Fruit fly (Drosophila melanogaster) whole organism, pupa: Measurements from ENCODE around the gene Elo68alpha.

ENCODE experiments used
- CG12605 ChIP-seq: fragments of 200-800 bp; sonication (Bioruptor generic); IDR thresholded peaks from 2 replicates; pipeline ENCODE4 v1.3.6; 2022; ENCODE audit warnings: missing biosample characterization, missing genetic modification characterization
- CG14655 ChIP-seq: fragments of 200-800 bp; sonication (Bioruptor generic); optimal IDR thresholded peaks from 3 replicates; lab custom pipeline; 2017; ENCODE audit warnings: mild to moderate bottlenecking, missing biosample characterization, missing genetic modification reagents, missing genetic modification characterization
- CG15710 ChIP-seq: fragments of 200-800 bp; sonication (Bioruptor generic); optimal IDR thresholded peaks from 2 replicates; lab custom pipeline; 2018; ENCODE audit warnings: missing biosample characterization, mild to moderate bottlenecking, missing genetic modification characterization, moderate library complexity
- CG17806 ChIP-seq: fragments of 200-800 bp; sonication (Bioruptor generic); optimal IDR thresholded peaks from 2 replicates; lab custom pipeline; 2018; ENCODE audit warnings: missing biosample characterization, mild to moderate bottlenecking, missing genetic modification characterization, moderate library complexity
- CG32121 ChIP-seq: fragments of 200-800 bp; sonication (Bioruptor generic); IDR thresholded peaks from 2 replicates; pipeline ENCODE4 v1.3.6; 2022; ENCODE audit warnings: missing biosample characterization, missing genetic modification characterization
- CG8159 ChIP-seq: fragments of 200-800 bp; sonication (Bioruptor generic); optimal IDR thresholded peaks from 3 replicates; lab custom pipeline; 2018; ENCODE audit warnings: missing biosample characterization, mild to moderate bottlenecking, missing genetic modification characterization, moderate library complexity
- CG8301 ChIP-seq: fragments of 200-800 bp; sonication (Bioruptor generic); optimal IDR thresholded peaks from 2 replicates; lab custom pipeline; 2018; ENCODE audit warnings: missing biosample characterization, mild to moderate bottlenecking, missing genetic modification characterization
- EcR ChIP-seq: fragments of 200-800 bp; sonication (Bioruptor generic); optimal IDR thresholded peaks from 3 replicates; lab custom pipeline; 2019; ENCODE audit warnings: missing biosample characterization, missing genetic modification characterization, mild to moderate bottlenecking, moderate library complexity, missing genetic modification reagents
- rn ChIP-seq: fragments of 200-800 bp; sonication (Bioruptor generic); IDR thresholded peaks from 2 replicates; pipeline ENCODE4 v1.3.6; 2022; ENCODE audit warnings: missing biosample characterization, missing genetic modification characterization

- TF ChIP-seq CG8159 (tag; lab: Kevin White, UChicago) (no peak), CG15710 (tag; lab: Kevin White, UChicago) (no peak), CG17806 (tag; lab: Kevin White, UChicago) (no peak), CG12605 (GFP tag; lab: Robert Waterston, UW) (no peak), CG14655 (no peak), CG8301 (tag; lab: Kevin White, UChicago) (no peak), rn (no peak), EcR (GFP tag; lab: Kevin White, UChicago) (no peak), CG32121 (GFP tag; lab: Robert Waterston, UW) (no peak)
Measured at dm6 chr3L:11102930-11103329, at the start of gene Elo68alpha.
